Fruit fly (Drosophila melanogaster) whole organism, embryonic: ENCODE results near the gene lectin-33A.
A peak's percentile ranks its signal among the peaks of the same experiment; 100 is the strongest.

Source experiments
- Adf1 ChIP-seq: fragments of 200-800 bp; sonication (Bioruptor generic); IDR thresholded peaks from 2 replicates; pipeline ENCODE4 v1.3.6; 2022; ENCODE audit warnings: missing biosample characterization, missing genetic modification characterization
- Aef1 ChIP-seq: fragments of 200-800 bp; sonication (Bioruptor generic); IDR thresholded peaks from 3 replicates; pipeline ENCODE4 v1.3.6; 2022; ENCODE audit warnings: missing biosample characterization, missing genetic modification characterization
- Atf3 ChIP-seq: fragments of 200-800 bp; sonication (Bioruptor generic); optimal IDR thresholded peaks from 3 replicates; lab custom pipeline; 2016; ENCODE audit warnings: missing biosample characterization, missing genetic modification characterization
- Bteb2 ChIP-seq: fragments of 200-800 bp; sonication (Bioruptor generic); optimal IDR thresholded peaks from 2 replicates; lab custom pipeline; 2016; ENCODE audit warnings: missing biosample characterization, missing genetic modification characterization
- CG10209 ChIP-seq: fragments of 200-800 bp; sonication (Bioruptor generic); optimal IDR thresholded peaks from 3 replicates; lab custom pipeline; 2017; ENCODE audit warnings: missing biosample characterization, mild to moderate bottlenecking, missing genetic modification characterization, missing genetic modification reagents
- CG1024 ChIP-seq: fragments of 200-800 bp; sonication (Bioruptor generic); IDR thresholded peaks from 2 replicates; pipeline ENCODE4 v1.3.6; 2022; ENCODE audit warnings: missing biosample characterization, missing genetic modification characterization
- CG10274 ChIP-seq: fragments of 200-800 bp; sonication (Bioruptor generic); optimal IDR thresholded peaks from 3 replicates; lab custom pipeline; 2017; ENCODE audit warnings: missing biosample characterization, mild to moderate bottlenecking, missing genetic modification characterization
- CG13424 ChIP-seq: fragments of 200-800 bp; sonication (Bioruptor generic); optimal IDR thresholded peaks from 2 replicates; lab custom pipeline; 2019; ENCODE audit warnings: missing biosample characterization, mild to moderate bottlenecking, missing genetic modification characterization, moderate library complexity
- CG14710 ChIP-seq: fragments of 200-800 bp; sonication (Bioruptor generic); optimal IDR thresholded peaks from 3 replicates; lab custom pipeline; 2019; ENCODE audit warnings: missing biosample characterization, mild to moderate bottlenecking, missing genetic modification characterization, moderate library complexity
- CG14860 ChIP-seq: fragments of 200-800 bp; sonication (Bioruptor generic); IDR thresholded peaks from 3 replicates; pipeline ENCODE4 v1.3.6; 2022; ENCODE audit warnings: missing biosample characterization, missing genetic modification characterization; ENCODE audit not compliant: partially characterized antibody
- CG1529 ChIP-seq: fragments of 200-800 bp; sonication (Bioruptor generic); optimal IDR thresholded peaks from 3 replicates; lab custom pipeline; 2018; ENCODE audit warnings: missing biosample characterization, missing genetic modification characterization
- CG15514 ChIP-seq: fragments of 200-800 bp; sonication (Bioruptor generic); optimal IDR thresholded peaks from 3 replicates; lab custom pipeline; 2017; ENCODE audit warnings: missing biosample characterization, missing genetic modification characterization, mild to moderate bottlenecking, moderate library complexity, missing genetic modification reagents
- CG1603 ChIP-seq: fragments of 200-800 bp; sonication (Bioruptor generic); optimal IDR thresholded peaks from 2 replicates; lab custom pipeline; 2019; ENCODE audit warnings: missing biosample characterization, mild to moderate bottlenecking, missing genetic modification characterization, moderate library complexity
- CG17385 ChIP-seq: fragments of 200-800 bp; sonication (Bioruptor generic); optimal IDR thresholded peaks from 3 replicates; lab custom pipeline; 2018; ENCODE audit warnings: missing biosample characterization, mild to moderate bottlenecking, missing genetic modification characterization
- CG2116 ChIP-seq: fragments of 200-800 bp; sonication (Bioruptor generic); optimal IDR thresholded peaks from 3 replicates; lab custom pipeline; 2018; ENCODE audit warnings: missing biosample characterization, mild to moderate bottlenecking, missing genetic modification characterization
- CG2199 ChIP-seq: fragments of 200-800 bp; sonication (Bioruptor generic); IDR thresholded peaks from 3 replicates; pipeline ENCODE4 v1.3.6; 2022; ENCODE audit warnings: missing biosample characterization, missing genetic modification characterization
- CG3847 ChIP-seq: fragments of 200-800 bp; sonication (Bioruptor generic); IDR thresholded peaks from 2 replicates; pipeline ENCODE4 v1.3.6; 2022; ENCODE audit warnings: missing biosample characterization, missing genetic modification characterization
- CG6175 ChIP-seq: fragments of 200-800 bp; sonication (Bioruptor generic); IDR thresholded peaks from 3 replicates; pipeline ENCODE4 v1.3.6; 2022; ENCODE audit warnings: missing biosample characterization, missing genetic modification characterization
- CG6254 ChIP-seq: fragments of 200-800 bp; sonication (Bioruptor generic); optimal IDR thresholded peaks from 3 replicates; lab custom pipeline; 2017; ENCODE audit warnings: mild to moderate bottlenecking, missing biosample characterization, missing genetic modification reagents, missing genetic modification characterization
- CG6272 ChIP-seq: fragments of 200-800 bp; sonication (Bioruptor generic); IDR thresholded peaks from 2 replicates; pipeline ENCODE4 v1.3.6; 2022; ENCODE audit warnings: missing biosample characterization, missing genetic modification characterization
- CG8388 ChIP-seq: fragments of 200-800 bp; sonication (Bioruptor generic); optimal IDR thresholded peaks from 2 replicates; lab custom pipeline; 2019; ENCODE audit warnings: missing biosample characterization, mild to moderate bottlenecking, missing genetic modification characterization, moderate library complexity
- CG8944 ChIP-seq: fragments of 200-800 bp; sonication (Bioruptor generic); optimal IDR thresholded peaks from 3 replicates; lab custom pipeline; 2016; ENCODE audit warnings: missing biosample characterization, missing genetic modification characterization
- CG9817 ChIP-seq: fragments of 200-800 bp; sonication (Bioruptor generic); optimal IDR thresholded peaks from 2 replicates; lab custom pipeline; 2018; ENCODE audit warnings: missing biosample characterization, mild to moderate bottlenecking, missing genetic modification characterization, moderate library complexity
- CHES-1-like ChIP-seq: fragments of 200-800 bp; sonication (Bioruptor generic); optimal IDR thresholded peaks from 2 replicates; lab custom pipeline; 2016; ENCODE audit warnings: missing biosample characterization, missing genetic modification characterization
- Dp ChIP-seq: fragments of 200-800 bp; sonication (Bioruptor generic); optimal IDR thresholded peaks from 2 replicates; lab custom pipeline; 2018; ENCODE audit warnings: missing biosample characterization, mild to moderate bottlenecking, missing genetic modification characterization, moderate library complexity
- E2f1 ChIP-seq: fragments of 200-800 bp; sonication (Bioruptor generic); IDR thresholded peaks from 2 replicates; pipeline ENCODE4 v1.3.6; 2022; ENCODE audit warnings: missing biosample characterization, missing genetic modification characterization
- ERR ChIP-seq: fragments of 200-800 bp; sonication (Bioruptor generic); optimal IDR thresholded peaks from 2 replicates; lab custom pipeline; 2016; ENCODE audit warnings: missing biosample characterization, missing genetic modification characterization
- Ets97D ChIP-seq: fragments of 200-800 bp; sonication (Bioruptor generic); optimal IDR thresholded peaks from 3 replicates; lab custom pipeline; 2016; ENCODE audit warnings: missing biosample characterization, missing genetic modification characterization
- Gug ChIP-seq: fragments of 200-800 bp; sonication (Bioruptor generic); IDR thresholded peaks from 4 replicates; pipeline ENCODE4 v1.3.6; 2022; ENCODE audit warnings: missing biosample characterization, missing genetic modification characterization
- HLH4C ChIP-seq: fragments of 200-800 bp; sonication (Bioruptor generic); IDR thresholded peaks from 3 replicates; pipeline ENCODE4 v1.3.6; 2022; ENCODE audit warnings: missing biosample characterization, missing genetic modification characterization; ENCODE audit not compliant: partially characterized antibody
- Lhr ChIP-seq: fragments of 200-800 bp; sonication (Bioruptor generic); optimal IDR thresholded peaks from 3 replicates; lab custom pipeline; 2017; ENCODE audit warnings: mild to moderate bottlenecking, missing biosample characterization, missing genetic modification reagents, missing genetic modification characterization
- Lim3 ChIP-seq: fragments of 200-800 bp; sonication (Bioruptor generic); IDR thresholded peaks from 2 replicates; pipeline ENCODE4 v1.3.6; 2022; ENCODE audit warnings: missing biosample characterization, missing genetic modification characterization
- Mad ChIP-seq: fragments of 200-800 bp; sonication (Bioruptor generic); optimal IDR thresholded peaks from 2 replicates; lab custom pipeline; 2016; ENCODE audit warnings: missing biosample characterization, missing genetic modification characterization
- Oaz ChIP-seq: fragments of 200-800 bp; sonication (Bioruptor generic); IDR thresholded peaks from 2 replicates; pipeline ENCODE4 v1.3.6; 2022; ENCODE audit warnings: missing biosample characterization, missing genetic modification characterization
- Oli ChIP-seq: fragments of 200-800 bp; sonication (Bioruptor generic); optimal IDR thresholded peaks from 2 replicates; lab custom pipeline; 2018; ENCODE audit warnings: missing biosample characterization, mild to moderate bottlenecking, missing genetic modification characterization, moderate library complexity
- PHDP ChIP-seq: fragments of 200-800 bp; sonication (Bioruptor generic); optimal IDR thresholded peaks from 3 replicates; lab custom pipeline; 2018; ENCODE audit warnings: missing biosample characterization, mild to moderate bottlenecking, missing genetic modification characterization, moderate library complexity
- Scr ChIP-seq: fragments of 200-800 bp; sonication (Bioruptor generic); IDR thresholded peaks from 2 replicates; pipeline ENCODE4 v1.3.6; 2022; ENCODE audit warnings: missing biosample characterization, missing genetic modification characterization; ENCODE audit not compliant: partially characterized antibody
- Sry-δ ChIP-seq: fragments of 200-800 bp; sonication (Bioruptor generic); optimal IDR thresholded peaks from 2 replicates; lab custom pipeline; 2016; ENCODE audit warnings: missing biosample characterization, missing genetic modification characterization
- YL-1 ChIP-seq: fragments of 200-800 bp; sonication (Bioruptor generic); optimal IDR thresholded peaks from 3 replicates; lab custom pipeline; 2017; ENCODE audit warnings: missing biosample characterization, mild to moderate bottlenecking, missing genetic modification characterization
- br ChIP-seq: fragments of >200 bp; optimal IDR thresholded peaks from 2 replicates; lab custom pipeline; 2017
- knrl ChIP-seq: fragments of 200-800 bp; sonication (Bioruptor generic); IDR thresholded peaks from 3 replicates; pipeline ENCODE4 v1.3.6; 2022; ENCODE audit warnings: missing biosample characterization, missing genetic modification characterization; ENCODE audit not compliant: partially characterized antibody
- lola ChIP-seq, 3 experiments: fragments of >200 bp in 2 of 3; fragments of 200-800 bp in 1 of 3; sonication (Bioruptor generic) in 1 of 3; optimal IDR thresholded peaks; 2 replicates each; lab custom pipeline; 2017 to 2019; ENCODE audit warnings: missing biosample characterization in 3 of 3, missing genetic modification characterization in 3 of 3, mild to moderate bottlenecking in 1 of 3, moderate library complexity in 1 of 3
- mld ChIP-seq: fragments of 200-800 bp; sonication (Bioruptor generic); IDR thresholded peaks from 3 replicates; pipeline ENCODE4 v1.3.6; 2022; ENCODE audit warnings: missing biosample characterization, missing genetic modification characterization; ENCODE audit not compliant: partially characterized antibody
- org-1 ChIP-seq: fragments of 200-800 bp; sonication (Bioruptor generic); optimal IDR thresholded peaks from 2 replicates; lab custom pipeline; 2017; ENCODE audit warnings: missing biosample characterization, missing genetic modification characterization
- rib ChIP-seq: fragments of 200-800 bp; sonication (Bioruptor generic); IDR thresholded peaks from 2 replicates; pipeline ENCODE4 v1.3.6; 2022; ENCODE audit warnings: missing biosample characterization, missing genetic modification characterization
- sob ChIP-seq: fragments of 200-800 bp; sonication (Bioruptor generic); IDR thresholded peaks from 2 replicates; pipeline ENCODE4 v1.3.6; 2022; ENCODE audit warnings: missing biosample characterization, missing genetic modification characterization
- sug ChIP-seq: fragments of 200-800 bp; optimal IDR thresholded peaks from 2 replicates; lab custom pipeline; 2019; ENCODE audit warnings: missing biosample characterization, mild to moderate bottlenecking, missing genetic modification characterization, moderate library complexity
- tll ChIP-seq, 2 experiments: fragments of 200-800 bp in 1 of 2; fragments of >200 bp in 1 of 2; sonication (Bioruptor generic) in 1 of 2; optimal IDR thresholded peaks; 2 replicates each; lab custom pipeline; 2017 to 2019; ENCODE audit warnings: missing biosample characterization in 2 of 2, missing genetic modification characterization in 2 of 2, mild to moderate bottlenecking in 1 of 2, moderate library complexity in 1 of 2
- usp ChIP-seq: fragments of >200 bp; optimal IDR thresholded peaks from 2 replicates; lab custom pipeline; 2017; ENCODE audit warnings: missing biosample characterization, missing genetic modification characterization
- wor ChIP-seq: fragments of 200-800 bp; sonication (Bioruptor generic); IDR thresholded peaks from 2 replicates; pipeline ENCODE4 v1.3.6; 2022; ENCODE audit warnings: missing biosample characterization, missing genetic modification characterization
- zf30C ChIP-seq: fragments of 200-800 bp; sonication (Bioruptor generic); optimal IDR thresholded peaks from 3 replicates; lab custom pipeline; 2018; ENCODE audit warnings: missing biosample characterization, mild to moderate bottlenecking, missing genetic modification characterization

lectin-33A gene

DNA sequence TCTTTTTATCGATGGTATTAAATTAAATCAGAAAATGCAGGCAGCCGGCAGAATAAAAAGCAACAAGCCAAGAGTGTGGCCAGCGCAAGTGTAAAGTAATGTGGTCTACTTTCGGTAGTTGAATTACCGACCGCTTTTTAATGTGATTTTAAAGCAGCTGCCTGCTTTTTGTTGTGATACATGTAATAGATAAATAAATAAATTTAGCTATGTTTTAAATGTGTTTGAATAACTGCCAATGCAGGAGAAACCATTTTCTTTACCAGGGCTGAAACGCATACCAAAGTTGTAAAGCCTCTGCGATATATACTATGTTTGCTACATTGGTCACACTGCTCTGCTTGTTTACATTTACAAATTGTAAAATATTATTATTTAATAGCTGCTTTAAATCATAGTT lies 31.7 kb upstream of the lectin-33A start, which contains the start of the genes Tmem214 and YL-1 (continued):
- TF ChIP-seq HLH4C (GFP tag; lab: Robert Waterston, UW) (no peak), zf30C (GFP tag; lab: Kevin White, UChicago) (no peak), CG6175 (GFP tag; lab: Robert Waterston, UW) (no peak), CG14710 (tag; lab: Kevin White, UChicago) (peak; percentile 64), CG8388 (GFP tag; lab: Kevin White, UChicago) (no peak), CHES-1-like (GFP tag; lab: Kevin White, UChicago) (no peak), CG2116 (peak; percentile 45), Adf1 (no peak), Scr (peak; percentile 69), Ets97D (GFP tag; lab: Kevin White, UChicago) (peak; percentile 41), wor (GFP tag; lab: Robert Waterston, UW) (no peak), Sry-δ (GFP tag; lab: Kevin White, UChicago) (peak; percentile 29), Bteb2 (no peak), Aef1 (GFP tag; lab: Robert Waterston, UW) (no peak), tll (GFP tag; optimal IDR thresholded peaks at IDR 0.05; lab: Kevin White, UChicago) (no peak), CG1603 (tag; lab: Kevin White, UChicago) (peak; percentile 38), lola (GFP tag; optimal IDR thresholded peaks at IDR 0.05; lab: Kevin White, UChicago) (no peak), CG15514 (GFP tag; lab: Kevin White, UChicago) (peak; percentile 28), Dp (GFP tag; lab: Kevin White, UChicago) (peak; percentile 49), CG6254 (GFP tag; lab: Kevin White, UChicago) (no peak), Lhr (peak; percentile 43), Oaz (GFP tag; lab: Robert Waterston, UW) (no peak), CG1529 (GFP tag; lab: Kevin White, UChicago) (no peak), CG10209 (no peak), Atf3 (GFP tag; lab: Kevin White, UChicago) (no peak), br (lab: Kevin White, UChicago) (no peak), CG2199 (GFP tag; lab: Robert Waterston, UW) (no peak), sug (tag; lab: Kevin White, UChicago) (no peak), PHDP (tag; lab: Kevin White, UChicago) (peak; percentile 4), CG10274 (GFP tag; lab: Kevin White, UChicago) (no peak), mld (GFP tag; lab: Robert Waterston, UW) (no peak), ERR (no peak), CG8944 (no peak), Oli (tag; lab: Kevin White, UChicago) (no peak), CG17385 (no peak), usp (GFP tag; lab: Kevin White, UChicago) (no peak), sob (no peak), E2f1 (GFP tag; lab: Robert Waterston, UW) (no peak), Mad (GFP tag; lab: Kevin White, UChicago) (peak; percentile 21), YL-1 (GFP tag; lab: Kevin White, UChicago) (peak; percentile 98), CG13424 (tag; lab: Kevin White, UChicago) (no peak), CG6272 (GFP tag; lab: Robert Waterston, UW) (no peak), CG9817 (tag; lab: Kevin White, UChicago) (no peak), knrl (GFP tag; lab: Robert Waterston, UW) (peak; percentile 68), CG14860 (GFP tag; lab: Robert Waterston, UW) (0 out of 3 replicates have a peak, but pooled peaks have one; percentile 23), Gug (GFP tag; lab: Robert Waterston, UW) (no peak), Lim3 (GFP tag; lab: Robert Waterston, UW) (no peak), rib (no peak), org-1 (GFP tag; lab: Kevin White, UChicago) (no peak), CG1024 (GFP tag; lab: Robert Waterston, UW) (no peak), CG3847 (GFP tag; lab: Robert Waterston, UW) (peak; percentile 59)
